Fruit fly (Drosophila melanogaster) whole organism, embryonic: Measurements from ENCODE around the gene CG32459.

Experiments used
- Bteb2 ChIP-seq: fragments of 200-800 bp; sonication (Bioruptor generic); optimal IDR thresholded peaks from 2 replicates; lab custom pipeline; 2016; ENCODE audit warnings: missing biosample characterization, missing genetic modification characterization
- CG11398 ChIP-seq: fragments of 200-800 bp; sonication (Bioruptor generic); optimal IDR thresholded peaks from 2 replicates; lab custom pipeline; 2016; ENCODE audit warnings: missing biosample characterization, missing genetic modification characterization
- CG12155 ChIP-seq: fragments of 200-800 bp; sonication (Bioruptor generic); optimal IDR thresholded peaks from 3 replicates; lab custom pipeline; 2016; ENCODE audit warnings: missing biosample characterization, missing genetic modification characterization
- CG13296 ChIP-seq: fragments of 200-800 bp; sonication (Bioruptor generic); optimal IDR thresholded peaks from 3 replicates; lab custom pipeline; 2018; ENCODE audit warnings: missing biosample characterization, mild to moderate bottlenecking, missing genetic modification characterization
- CG13424 ChIP-seq: fragments of 200-800 bp; sonication (Bioruptor generic); optimal IDR thresholded peaks from 2 replicates; lab custom pipeline; 2019; ENCODE audit warnings: missing biosample characterization, mild to moderate bottlenecking, missing genetic modification characterization, moderate library complexity
- CG17359 ChIP-seq: fragments of 200-800 bp; sonication (Bioruptor generic); optimal IDR thresholded peaks from 3 replicates; lab custom pipeline; 2018; ENCODE audit warnings: missing biosample characterization, mild to moderate bottlenecking, missing genetic modification characterization, moderate library complexity
- CG17568 ChIP-seq: fragments of 200-800 bp; sonication (Bioruptor generic); optimal IDR thresholded peaks from 2 replicates; lab custom pipeline; 2018; ENCODE audit warnings: missing biosample characterization, mild to moderate bottlenecking, missing genetic modification characterization, moderate library complexity
- CG18619 ChIP-seq: fragments of 200-800 bp; sonication (Bioruptor generic); optimal IDR thresholded peaks from 3 replicates; lab custom pipeline; 2017; ENCODE audit warnings: missing biosample characterization, mild to moderate bottlenecking, missing genetic modification characterization
- CG31365 ChIP-seq: fragments of 200-800 bp; sonication (Bioruptor generic); optimal IDR thresholded peaks from 2 replicates; lab custom pipeline; 2018; ENCODE audit warnings: missing biosample characterization, mild to moderate bottlenecking, missing genetic modification characterization
- CG32532 ChIP-seq: fragments of 200-800 bp; sonication (Bioruptor generic); IDR thresholded peaks from 2 replicates; pipeline ENCODE4 v1.3.6; 2022; ENCODE audit warnings: missing biosample characterization, missing genetic modification characterization
- CG3407 ChIP-seq: fragments of 200-800 bp; sonication (Bioruptor generic); optimal IDR thresholded peaks from 2 replicates; lab custom pipeline; 2018; ENCODE audit warnings: missing biosample characterization, mild to moderate bottlenecking, missing genetic modification characterization
- CG4707 ChIP-seq: fragments of 200-800 bp; sonication (Bioruptor generic); optimal IDR thresholded peaks from 2 replicates; lab custom pipeline; 2018; ENCODE audit warnings: missing biosample characterization, mild to moderate bottlenecking, missing genetic modification characterization, moderate library complexity
- CG4820 ChIP-seq: fragments of 200-800 bp; sonication (Bioruptor generic); optimal IDR thresholded peaks from 3 replicates; lab custom pipeline; 2016; ENCODE audit warnings: missing biosample characterization, missing genetic modification characterization
- CG4854 ChIP-seq: fragments of 200-800 bp; sonication (Bioruptor generic); optimal IDR thresholded peaks from 2 replicates; lab custom pipeline; 2016; ENCODE audit warnings: missing biosample characterization, missing genetic modification characterization, inconsistent platforms
- CG6272 ChIP-seq: fragments of 200-800 bp; sonication (Bioruptor generic); IDR thresholded peaks from 2 replicates; pipeline ENCODE4 v1.3.6; 2022; ENCODE audit warnings: missing biosample characterization, missing genetic modification characterization
- CG6683 ChIP-seq: fragments of 200-800 bp; sonication (Bioruptor generic); optimal IDR thresholded peaks from 2 replicates; lab custom pipeline; 2017; ENCODE audit warnings: missing biosample characterization, mild to moderate bottlenecking, missing genetic modification characterization, missing genetic modification reagents
- CG8290 ChIP-seq, 3 experiments: fragments of 200-800 bp; sonication (Bioruptor generic); optimal IDR thresholded peaks; 2 replicates each; lab custom pipeline; 2016 to 2019; ENCODE audit warnings: missing biosample characterization in 3 of 3, missing genetic modification characterization in 3 of 3, mild to moderate bottlenecking in 2 of 3, moderate library complexity in 1 of 3
- Camta ChIP-seq: fragments of 200-800 bp; sonication (Bioruptor generic); optimal IDR thresholded peaks from 2 replicates; lab custom pipeline; 2016; ENCODE audit warnings: missing biosample characterization, missing genetic modification characterization
- Dbx ChIP-seq: fragments of 200-800 bp; sonication (Bioruptor generic); IDR thresholded peaks from 3 replicates; pipeline ENCODE4 v1.3.6; 2022; ENCODE audit warnings: missing biosample characterization, missing genetic modification characterization
- Dfd ChIP-seq, 2 experiments: fragments of >200 bp; optimal IDR thresholded peaks; 2 replicates each; lab custom pipeline; 2017; ENCODE audit warnings: missing biosample characterization in 2 of 2, missing genetic modification characterization in 2 of 2
- Dll ChIP-seq: fragments of 200-800 bp; sonication (Bioruptor generic); IDR thresholded peaks from 4 replicates; pipeline ENCODE4 v1.3.6; 2022; ENCODE audit warnings: missing biosample characterization, missing genetic modification characterization; ENCODE audit not compliant: partially characterized antibody
- Drgx ChIP-seq: fragments of 200-800 bp; sonication (Bioruptor generic); IDR thresholded peaks from 2 replicates; pipeline ENCODE4 v1.3.6; 2022; ENCODE audit warnings: missing biosample characterization, missing genetic modification characterization
- Fer3 ChIP-seq: fragments of 200-800 bp; sonication (Bioruptor generic); optimal IDR thresholded peaks from 2 replicates; lab custom pipeline; 2018; ENCODE audit warnings: missing biosample characterization, mild to moderate bottlenecking, missing genetic modification characterization, moderate library complexity
- NC2β ChIP-seq: fragments of 200-800 bp; sonication (Bioruptor generic); optimal IDR thresholded peaks from 2 replicates; lab custom pipeline; 2016; ENCODE audit warnings: missing biosample characterization, missing genetic modification characterization
- NfI ChIP-seq: fragments of 200-800 bp; sonication (Bioruptor generic); optimal IDR thresholded peaks from 3 replicates; lab custom pipeline; 2018; ENCODE audit warnings: missing biosample characterization, mild to moderate bottlenecking, missing genetic modification characterization, moderate library complexity
- Trl ChIP-seq, 3 experiments: fragments of >200 bp in 2 of 3; fragments of 200-800 bp in 1 of 3; sonication (Bioruptor generic) in 1 of 3; optimal IDR thresholded peaks; 2 replicates in 1 of 3; 3 replicates in 2 of 3; lab custom pipeline; 2016 to 2017; ENCODE audit warnings: missing biosample characterization in 1 of 3, missing genetic modification characterization in 1 of 3
- ase ChIP-seq: fragments of 200-800 bp; sonication (Bioruptor generic); IDR thresholded peaks from 3 replicates; pipeline ENCODE4 v1.3.6; 2022; ENCODE audit warnings: missing biosample characterization, missing genetic modification characterization
- cad ChIP-seq: fragments of >200 bp; optimal IDR thresholded peaks from 2 replicates; lab custom pipeline; 2017; ENCODE audit warnings: missing biosample characterization, missing genetic modification characterization
- chinmo ChIP-seq: fragments of 200-800 bp; sonication (Bioruptor generic); IDR thresholded peaks from 4 replicates; pipeline ENCODE4 v1.3.6; 2022; ENCODE audit warnings: missing biosample characterization, missing genetic modification characterization; ENCODE audit not compliant: partially characterized antibody
- croc ChIP-seq: fragments of 200-800 bp; sonication (Bioruptor generic); conservative IDR thresholded peaks from 3 replicates; pipeline ENCODE4 v1.3.6; 2022; ENCODE audit warnings: missing biosample characterization, missing genetic modification characterization
- da ChIP-seq: fragments of 200-800 bp; sonication (Bioruptor generic); optimal IDR thresholded peaks from 2 replicates; lab custom pipeline; 2016; ENCODE audit warnings: missing biosample characterization, missing genetic modification characterization
- dimm ChIP-seq: fragments of 200-800 bp; sonication (Bioruptor generic); IDR thresholded peaks from 2 replicates; pipeline ENCODE4 v1.3.6; 2022; ENCODE audit warnings: missing biosample characterization, missing genetic modification characterization
- ewg ChIP-seq: fragments of 200-800 bp; sonication (Bioruptor generic); optimal IDR thresholded peaks from 3 replicates; lab custom pipeline; 2017; ENCODE audit warnings: mild to moderate bottlenecking, missing biosample characterization, missing genetic modification reagents, missing genetic modification characterization
- ken ChIP-seq: fragments of 200-800 bp; sonication (Bioruptor generic); IDR thresholded peaks from 3 replicates; pipeline ENCODE4 v1.3.6; 2022; ENCODE audit warnings: missing biosample characterization, missing genetic modification characterization
- nerfin-2 ChIP-seq: fragments of 200-800 bp; sonication (Bioruptor generic); IDR thresholded peaks from 2 replicates; pipeline ENCODE4 v1.3.6; 2022; ENCODE audit warnings: missing biosample characterization, missing genetic modification characterization; ENCODE audit not compliant: partially characterized antibody
- nom ChIP-seq: fragments of 200-800 bp; sonication (Bioruptor generic); optimal IDR thresholded peaks from 2 replicates; lab custom pipeline; 2017; ENCODE audit warnings: missing biosample characterization, missing genetic modification characterization, mild to moderate bottlenecking, moderate library complexity, missing genetic modification reagents
- otp ChIP-seq: fragments of 200-800 bp; sonication (Bioruptor generic); IDR thresholded peaks from 3 replicates; pipeline ENCODE4, ENCODE4 v1.3.6; 2022; ENCODE audit warnings: missing biosample characterization, missing genetic modification characterization
- phol ChIP-seq: fragments of 200-800 bp; sonication (Bioruptor generic); optimal IDR thresholded peaks from 3 replicates; lab custom pipeline; 2018; ENCODE audit warnings: missing biosample characterization, mild to moderate bottlenecking, missing genetic modification characterization, moderate library complexity
- pzg ChIP-seq: fragments of 200-800 bp; sonication (Bioruptor generic); optimal IDR thresholded peaks from 3 replicates; lab custom pipeline; 2018; ENCODE audit warnings: missing biosample characterization, mild to moderate bottlenecking, missing genetic modification characterization, moderate library complexity
- rib ChIP-seq: fragments of 200-800 bp; sonication (Bioruptor generic); IDR thresholded peaks from 2 replicates; pipeline ENCODE4 v1.3.6; 2022; ENCODE audit warnings: missing biosample characterization, missing genetic modification characterization
- row ChIP-seq: fragments of 200-800 bp; sonication (Bioruptor generic); IDR thresholded peaks from 3 replicates; pipeline ENCODE4 v1.3.6; 2022; ENCODE audit warnings: missing biosample characterization, missing genetic modification characterization
- sens-2 ChIP-seq: fragments of 200-800 bp; sonication (Bioruptor generic); IDR thresholded peaks from 2 replicates; pipeline ENCODE4 v1.3.6; 2022; ENCODE audit warnings: missing biosample characterization, missing genetic modification characterization
- shn ChIP-seq: fragments of 200-800 bp; sonication (Bioruptor generic); optimal IDR thresholded peaks from 3 replicates; lab custom pipeline; 2016; ENCODE audit warnings: missing biosample characterization, missing genetic modification characterization
- slp2 ChIP-seq: fragments of 200-800 bp; sonication (Bioruptor generic); optimal IDR thresholded peaks from 2 replicates; lab custom pipeline; 2016; ENCODE audit warnings: missing biosample characterization, missing genetic modification characterization
- ssp ChIP-seq: fragments of 200-800 bp; sonication (Bioruptor generic); IDR thresholded peaks from 2 replicates; pipeline ENCODE4 v1.3.6; 2022; ENCODE audit warnings: missing biosample characterization, missing genetic modification characterization
- stc ChIP-seq: fragments of 200-800 bp; sonication (Bioruptor generic); IDR thresholded peaks from 2 replicates; pipeline ENCODE4 v1.3.6; 2022; ENCODE audit warnings: missing biosample characterization, missing genetic modification characterization
- tio ChIP-seq: fragments of 200-800 bp; sonication (Bioruptor generic); optimal IDR thresholded peaks from 2 replicates; lab custom pipeline; 2017; ENCODE audit warnings: missing biosample characterization, missing genetic modification characterization, inconsistent platforms
- zen ChIP-seq: fragments of 200-800 bp; sonication (Bioruptor generic); optimal IDR thresholded peaks from 3 replicates; lab custom pipeline; 2018; ENCODE audit warnings: missing biosample characterization, mild to moderate bottlenecking, missing genetic modification characterization, moderate library complexity

The CG32459 gene

dm6 chr3L:22826236-22826635, 29.6 kb downstream of the CG32459 start:
- TF ChIP-seq nom (GFP tag; lab: Kevin White, UChicago) (peak; percentile 8), Dll (GFP tag; lab: Robert Waterston, UW) (no peak), CG4854 (no peak), Trl (optimal IDR thresholded peaks at IDR 0.05; lab: Kevin White, UChicago) (peak in 1 of 2 experiments; percentile 3), Trl (GFP tag; optimal IDR thresholded peaks at IDR 0.05; lab: Kevin White, UChicago) (no peak), ken (GFP tag; lab: Robert Waterston, UW) (no peak), CG18619 (GFP tag; lab: Kevin White, UChicago) (no peak)

dm6 chr3L:22824668-22825192, 31.1 kb downstream of the CG32459 start:
- TF ChIP-seq ssp (GFP tag; lab: Robert Waterston, UW) (no peak), Drgx (GFP tag; lab: Robert Waterston, UW) (peak; percentile 71; the same call in 1 of the 2 replicates), CG13424 (tag; lab: Kevin White, UChicago) (no peak), Dbx (peak; percentile 67; the same call in 2 of the 3 replicates), slp2 (GFP tag; lab: Kevin White, UChicago) (no peak), stc (no peak; the same call in 1 of the 2 replicates), CG11398 (GFP tag; lab: Kevin White, UChicago) (no peak), CG3407 (GFP tag; lab: Kevin White, UChicago) (no peak), phol (tag; lab: Kevin White, UChicago) (no peak), tio (GFP tag; lab: Kevin White, UChicago) (no peak), Fer3 (no peak), da (GFP tag; lab: Kevin White, UChicago) (no peak), Camta (GFP tag; lab: Kevin White, UChicago) (no peak), CG4820 (GFP tag; lab: Kevin White, UChicago) (no peak), CG32532 (peak; percentile 61; the same call in 1 of the 2 replicates), cad (GFP tag; lab: Kevin White, UChicago) (no peak), NfI (GFP tag; lab: Kevin White, UChicago) (no peak), row (GFP tag; lab: Robert Waterston, UW) (peak; percentile 29; the same call in 1 of the 3 replicates), NC2β (no peak), CG17359 (tag; lab: Kevin White, UChicago) (no peak), ewg (GFP tag; lab: Kevin White, UChicago) (peak; percentile 25), CG31365 (no peak), Dfd (GFP tag; optimal IDR thresholded peaks at IDR 0.05; lab: Kevin White, UChicago) (no peak), pzg (GFP tag; lab: Kevin White, UChicago) (no peak), shn (no peak), CG6683 (GFP tag; lab: Kevin White, UChicago) (no peak), CG6272 (GFP tag; lab: Robert Waterston, UW) (no peak), rib (peak; percentile 98), sens-2 (no peak), CG4707 (GFP tag; lab: Kevin White, UChicago) (no peak), CG8290 (GFP tag; optimal IDR thresholded peaks at IDR 0.05; lab: Kevin White, UChicago) (no peak), CG8290 (tag; optimal IDR thresholded peaks at IDR 0.05; lab: Kevin White, UChicago) (peak in 1 of 2 experiments; percentile 33), dimm (GFP tag; lab: Robert Waterston, UW) (no peak), CG13296 (GFP tag; lab: Kevin White, UChicago) (peak; percentile 19), croc (GFP tag; lab: Robert Waterston, UW) (no peak), zen (tag; lab: Kevin White, UChicago) (no peak), Bteb2 (no peak), chinmo (GFP tag; lab: Robert Waterston, UW) (peak; percentile 90; the same call in 3 of the 4 replicates), ase (no peak), CG17568 (GFP tag; lab: Kevin White, UChicago) (peak; percentile 11), nerfin-2 (GFP tag; lab: Robert Waterston, UW) (no peak), otp (GFP tag; lab: Robert Waterston, UW) (no peak), CG12155 (GFP tag; lab: Kevin White, UChicago) (peak; percentile 30)
